Worm (Caenorhabditis elegans): ENCODE measurements around the gene sek-5.
A peak's percentile ranks its signal among the peaks of the same experiment; 100 is the strongest.

Gene sek-5

DNA sequence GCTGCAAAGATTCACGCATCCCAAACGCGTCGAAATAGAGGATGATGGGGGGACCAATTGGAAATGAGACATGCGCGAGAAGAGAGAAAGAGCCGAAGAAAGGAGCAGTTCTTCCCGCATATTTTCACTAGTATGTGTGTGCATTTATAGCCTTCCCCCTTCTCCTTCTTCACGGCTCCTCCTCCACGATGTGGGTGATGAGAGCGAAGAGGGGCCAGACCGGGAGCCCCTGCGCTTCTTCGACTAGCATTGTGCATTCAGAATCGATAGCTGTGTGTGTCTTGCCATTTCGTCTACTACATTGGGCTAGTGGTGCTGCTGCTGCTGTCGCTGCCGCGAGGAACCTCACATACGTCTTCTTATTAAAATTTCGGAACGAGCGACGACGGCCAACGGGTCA, 9.2 kb upstream of the sek-5 start, which contains the start of gene jkk-1 (continued):
- TF ChIP-seq nhr-6 (tag; optimal IDR thresholded peaks at IDR 0.05) (no peak), zfp-3 (GFP tag; conservative IDR thresholded peaks at IDR 0.05) (no peak), cey-2 (tag; optimal IDR thresholded peaks at IDR 0.05; ENCODE audit: borderline replicate concordance, insufficient read depth) (no peak), nhr-42 (GFP tag; IDR thresholded peaks at IDR 0.05) (no peak), tra-1 (GFP tag; IDR thresholded peaks at IDR 0.05) (no peak), nhr-41 (GFP tag; IDR thresholded peaks at IDR 0.05) (no peak), madf-5 (GFP tag; IDR thresholded peaks at IDR 0.05) (no peak), aly-2 (tag; optimal IDR thresholded peaks at IDR 0.05) (no peak), hmg-1.1 (GFP tag; IDR thresholded peaks at IDR 0.05) (peak; percentile 75), daf-12 (tag; optimal IDR thresholded peaks at IDR 0.05) (no peak), mxl-3 (GFP tag; optimal IDR thresholded peaks at IDR 0.05) (peak; percentile 2), nhr-102 (tag; optimal IDR thresholded peaks at IDR 0.05) (no peak), F10B5.3 (tag; optimal IDR thresholded peaks at IDR 0.05) (no peak), rbr-2 (tag; optimal IDR thresholded peaks at IDR 0.05) (peak; percentile 69), ztf-11 (tag; optimal IDR thresholded peaks at IDR 0.05) (no peak)

DNA sequence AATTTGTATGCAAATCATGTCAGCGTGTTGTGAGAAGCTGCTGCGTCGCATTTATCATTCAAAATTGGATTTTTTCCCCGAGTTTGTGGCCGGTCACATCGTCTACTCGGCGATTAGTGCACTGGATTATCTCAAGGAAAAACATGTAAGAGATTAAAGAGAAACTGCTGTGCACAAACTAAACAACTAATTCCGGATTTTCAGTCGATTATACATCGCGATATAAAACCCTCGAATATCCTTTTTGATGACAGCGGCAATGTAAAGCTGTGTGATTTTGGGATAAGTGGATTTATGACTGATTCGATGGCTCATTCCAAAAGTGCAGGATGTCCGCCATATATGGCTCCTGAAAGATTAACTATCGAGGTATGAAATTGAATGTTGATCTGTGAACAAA, 6.8 kb upstream of the sek-5 start:
- no peak for TF ChIP-seq daf-12 (tag; optimal IDR thresholded peaks at IDR 0.05)
- no peak for TF ChIP-seq T20F7.1 (GFP tag; optimal IDR thresholded peaks at IDR 0.05)
- TF ChIP-seq F49E8.2 (tag; optimal IDR thresholded peaks at IDR 0.05; ENCODE audit: borderline replicate concordance), result no peak
- no peak for TF ChIP-seq ces-1 (GFP tag; optimal IDR thresholded peaks at IDR 0.05)
- TF ChIP-seq zfp-2 (tag; optimal IDR thresholded peaks at IDR 0.05), result no peak
- no peak for TF ChIP-seq Y5F2A.4 (GFP tag; optimal IDR thresholded peaks at IDR 0.05)
- TF ChIP-seq aly-2 (tag; optimal IDR thresholded peaks at IDR 0.05), result no peak
- no peak for TF ChIP-seq Y105C5A.15 (GFP tag; IDR thresholded peaks at IDR 0.05)
- no peak for TF ChIP-seq D1046.2 (GFP tag; IDR thresholded peaks at IDR 0.05)
- no peak for TF ChIP-seq madf-9 (GFP tag; conservative IDR thresholded peaks at IDR 0.05)
- no peak for TF ChIP-seq nhr-10 (tag; optimal IDR thresholded peaks at IDR 0.05)
- no peak for TF ChIP-seq php-3 (GFP tag; IDR thresholded peaks at IDR 0.05)
- TF ChIP-seq duxl-1 (tag; optimal IDR thresholded peaks at IDR 0.05; ENCODE audit: poor library complexity), result no peak

DNA sequence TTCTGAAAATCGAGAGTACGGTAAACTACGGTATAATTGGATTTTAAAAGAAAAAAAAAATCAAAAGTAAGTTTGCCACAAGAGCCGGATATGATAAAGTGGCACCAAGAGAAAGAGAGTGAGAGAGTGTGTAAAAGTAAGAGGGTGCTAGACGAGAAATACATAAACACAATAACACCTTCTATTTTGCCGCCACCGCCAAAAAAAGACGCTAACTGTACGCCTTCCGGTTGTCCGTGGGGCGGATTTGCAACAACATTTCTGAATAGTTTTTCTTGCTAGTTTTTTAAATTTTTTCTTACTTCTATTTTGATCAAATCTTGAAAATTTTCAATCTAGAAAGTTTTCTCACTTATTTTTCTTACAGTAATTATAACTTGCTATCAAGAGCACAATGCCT, 4.8 kb upstream of the sek-5 start, which contains the start of gene F35C8.8:
TSS of gene F35C8.8 (minus strand) at position 2 of the 400 bp plus-strand sequence.
- no peak for TF ChIP-seq madf-5 (GFP tag; IDR thresholded peaks at IDR 0.05)
- TF ChIP-seq arid-1 (GFP tag; conservative IDR thresholded peaks at IDR 0.05), result no peak
- TF ChIP-seq skn-1 (tag; optimal IDR thresholded peaks at IDR 0.05), result no peak
- no peak for TF ChIP-seq daf-12 (tag; optimal IDR thresholded peaks at IDR 0.05)

DNA sequence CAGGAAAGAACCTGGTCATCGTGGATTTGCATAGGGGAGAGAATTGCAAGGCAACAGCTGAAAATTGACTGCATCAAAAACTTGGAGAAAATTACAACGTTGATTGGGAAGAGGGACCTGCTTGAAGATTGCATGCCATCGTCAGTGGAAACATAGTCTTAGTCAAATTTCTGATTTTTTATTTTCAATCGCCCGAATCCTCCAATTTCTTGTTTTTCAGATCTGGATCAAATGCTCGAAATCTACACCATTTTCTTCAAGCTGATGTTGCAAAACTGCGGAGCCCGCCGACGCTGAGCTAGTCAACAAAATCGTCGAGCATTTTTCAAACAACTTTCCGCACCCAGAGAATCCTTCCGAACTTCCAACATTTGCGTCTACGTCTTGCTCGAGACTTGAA, 3.8 kb upstream of the sek-5 start:
- TF ChIP-seq cey-2 (tag; optimal IDR thresholded peaks at IDR 0.05; ENCODE audit: borderline replicate concordance, insufficient read depth) (no peak), dmd-9 (GFP tag; IDR thresholded peaks at IDR 0.05) (no peak), ctbp-1 (GFP tag; IDR thresholded peaks at IDR 0.05) (no peak), unc-62 (GFP tag; optimal IDR thresholded peaks at IDR 0.05 in 1 of 2) (peak in 1 of 2 experiments; percentile 95), unc-62 (tag; optimal IDR thresholded peaks at IDR 0.05) (no peak)

DNA sequence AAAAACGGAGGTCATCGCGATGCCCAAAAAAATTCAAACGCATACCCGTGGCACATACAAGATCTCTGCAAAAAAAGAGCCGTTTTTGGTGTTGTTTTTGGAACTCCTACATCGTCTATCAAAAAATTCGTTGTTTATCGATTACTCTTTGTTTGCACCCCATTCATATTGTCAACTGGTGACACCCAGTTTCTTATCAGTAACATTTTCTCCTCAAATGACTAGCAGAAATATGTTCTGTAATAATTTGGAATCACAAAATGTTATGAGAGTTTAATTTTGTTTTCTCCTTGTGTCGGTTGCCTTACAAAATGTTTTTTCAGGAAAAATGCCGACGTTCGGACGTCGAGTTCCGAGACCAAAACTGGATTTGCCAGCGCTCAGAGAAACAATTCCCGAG, 2.7 kb upstream of the sek-5 start, which contains the start of gene sek-4:
TSS of gene sek-4 (plus strand) at position 318 of the 400 bp plus-strand sequence.
- peak; percentile 52 for TF ChIP-seq pqm-1 (tag; optimal IDR thresholded peaks at IDR 0.05)
- TF ChIP-seq daf-16 (GFP tag; optimal IDR thresholded peaks at IDR 0.05), result no peak
- TF ChIP-seq daf-16 (tag; optimal IDR thresholded peaks at IDR 0.05), result peak; percentile 91
- peak; percentile 45 for TF ChIP-seq nhr-28 (tag; optimal IDR thresholded peaks at IDR 0.05)
- peak; percentile 33; the same call in 1 of the 2 replicates for TF ChIP-seq dmd-6 (GFP tag; IDR thresholded peaks at IDR 0.05)
- no peak for TF ChIP-seq zip-2 (tag; optimal IDR thresholded peaks at IDR 0.05)

Measured in whole organism, L4 larva.